Worm (Caenorhabditis elegans): ENCODE measurements around the gene fbxa-155.

fbxa-155 gene

DNA sequence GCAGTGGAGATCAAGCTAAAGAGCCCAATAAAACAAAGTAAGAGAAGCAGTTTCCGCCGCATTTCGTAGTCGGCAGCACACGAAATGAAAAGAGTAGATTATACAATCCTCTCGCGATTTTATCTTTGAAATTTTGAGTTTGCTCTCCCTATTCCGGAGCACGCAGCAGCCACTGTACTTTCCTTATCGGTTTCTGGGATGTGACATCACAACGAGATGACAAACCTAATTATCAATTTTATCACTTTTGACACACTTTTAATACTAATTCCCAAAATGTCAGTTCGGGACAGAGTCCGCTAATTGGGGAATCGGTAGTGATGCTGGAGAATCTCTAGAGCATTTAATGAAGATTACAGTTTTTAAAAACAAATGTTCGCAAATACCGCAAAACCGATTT lies 39.7 kb upstream of the fbxa-155 start, which contains the start of gene T16G12.1:
TSS of gene T16G12.1 (minus strand) at position 176 of the 400 bp plus-strand sequence.
- TF ChIP-seq elt-2 (tag; optimal IDR thresholded peaks at IDR 0.05) (peak; percentile 61), ces-1 (GFP tag; optimal IDR thresholded peaks at IDR 0.05) (no peak)

- TF ChIP-seq swsn-7 (tag; optimal IDR thresholded peaks at IDR 0.05) (no peak), F16B12.6 (tag; optimal IDR thresholded peaks at IDR 0.05) (no peak), dsc-1 (tag; optimal IDR thresholded peaks at IDR 0.05) (no peak), xbp-1 (tag; optimal IDR thresholded peaks at IDR 0.05) (no peak), blmp-1 (tag; optimal IDR thresholded peaks at IDR 0.05) (no peak), lin-39 (tag; optimal IDR thresholded peaks at IDR 0.05) (no peak), sox-4 (tag; optimal IDR thresholded peaks at IDR 0.05) (no peak), ceh-88 (GFP tag; IDR thresholded peaks at IDR 0.05) (no peak)
Measured at ce11 chrIII:10040013-10040412, 30.0 kb upstream of the fbxa-155 start, which contains the start of gene T16G12.7. T16G12.7 (minus strand) TSS chrIII:10040113.

DNA sequence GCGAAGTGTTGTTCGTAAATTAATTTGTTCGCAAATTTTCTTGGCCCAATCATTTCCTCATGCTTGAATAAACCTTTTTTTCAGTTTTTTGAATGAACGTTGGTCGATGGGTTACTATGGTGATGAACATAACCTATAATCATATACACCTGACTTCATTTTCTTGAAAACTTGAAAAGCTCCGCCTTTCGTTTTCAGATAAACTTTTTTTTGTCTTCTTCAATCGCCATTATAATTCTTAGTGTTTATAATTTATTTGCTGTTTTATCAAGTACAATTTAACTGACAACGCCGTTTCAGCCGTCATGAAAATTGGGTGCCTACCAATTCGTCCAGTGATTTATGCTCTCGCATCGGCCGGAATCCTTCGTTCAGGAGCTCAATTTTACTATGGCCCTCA lies 27.1 kb upstream of the fbxa-155 start, which contains the start of gene M04D8.7:
TSS of gene M04D8.7 (plus strand) at position 301 of the 400 bp plus-strand sequence.
- peak; percentile 12 for TF ChIP-seq nhr-71 (tag; optimal IDR thresholded peaks at IDR 0.05)
- TF ChIP-seq fkh-8 (tag; optimal IDR thresholded peaks at IDR 0.05) = peak; percentile 41
- no peak for TF ChIP-seq lin-39 (tag; optimal IDR thresholded peaks at IDR 0.05)
- TF ChIP-seq vab-15 (tag; optimal IDR thresholded peaks at IDR 0.05) = no peak

DNA sequence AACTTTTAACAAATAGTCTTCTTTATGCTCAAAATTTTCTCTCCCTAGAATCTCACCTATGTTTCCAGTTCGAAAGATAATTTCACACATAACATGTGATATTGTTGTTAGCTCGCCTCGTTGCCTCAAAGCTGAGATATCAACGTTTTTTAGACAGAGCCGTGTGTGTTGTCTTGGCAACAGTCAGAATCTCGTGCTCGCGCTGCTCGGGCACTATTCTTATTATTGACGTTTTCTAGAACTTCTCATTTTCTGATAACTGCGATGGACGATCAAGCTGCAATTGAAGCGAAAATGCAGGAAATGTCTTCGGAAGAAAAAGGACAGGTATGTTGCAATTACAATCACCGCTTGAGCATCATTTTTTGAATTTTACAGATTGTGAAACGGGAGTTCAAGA lies 25.8 kb upstream of the fbxa-155 start, which contains the start of gene xbx-3:
TSS of gene xbx-3 (plus strand) at position 163 of the 400 bp plus-strand sequence.
- TF ChIP-seq fkh-8 (tag; optimal IDR thresholded peaks at IDR 0.05) (peak; percentile 98), nhr-47 (tag; optimal IDR thresholded peaks at IDR 0.05) (peak; percentile 79), pqm-1 (tag; optimal IDR thresholded peaks at IDR 0.05) (no peak), unc-30 (tag; optimal IDR thresholded peaks at IDR 0.05) (no peak), unc-62 (GFP tag; optimal IDR thresholded peaks at IDR 0.05) (no peak), pax-3 (tag; optimal IDR thresholded peaks at IDR 0.05) (peak; percentile 29), C04F5.9 (tag; optimal IDR thresholded peaks at IDR 0.05) (no peak), nhr-85 (tag) (no peak), dsc-1 (tag; optimal IDR thresholded peaks at IDR 0.05) (peak; percentile 29), nhr-11 (tag; optimal IDR thresholded peaks at IDR 0.05) (peak; percentile 66), C16A3.4 (tag; optimal IDR thresholded peaks at IDR 0.05) (no peak), mep-1 (tag; optimal IDR thresholded peaks at IDR 0.05) (peak; percentile 20), egl-27 (tag; optimal IDR thresholded peaks at IDR 0.05) (no peak), fkh-10 (GFP tag; optimal IDR thresholded peaks at IDR 0.05) (peak; percentile 17), ztf-4 (tag; optimal IDR thresholded peaks at IDR 0.05) (peak; percentile 34), nhr-71 (tag; optimal IDR thresholded peaks at IDR 0.05) (peak; percentile 84), swsn-7 (tag; optimal IDR thresholded peaks at IDR 0.05) (peak; percentile 44), nhr-20 (tag; optimal IDR thresholded peaks at IDR 0.05) (peak; percentile 13), xbp-1 (tag; optimal IDR thresholded peaks at IDR 0.05) (peak; percentile 27), sox-4 (tag; optimal IDR thresholded peaks at IDR 0.05) (peak; percentile 84)

DNA sequence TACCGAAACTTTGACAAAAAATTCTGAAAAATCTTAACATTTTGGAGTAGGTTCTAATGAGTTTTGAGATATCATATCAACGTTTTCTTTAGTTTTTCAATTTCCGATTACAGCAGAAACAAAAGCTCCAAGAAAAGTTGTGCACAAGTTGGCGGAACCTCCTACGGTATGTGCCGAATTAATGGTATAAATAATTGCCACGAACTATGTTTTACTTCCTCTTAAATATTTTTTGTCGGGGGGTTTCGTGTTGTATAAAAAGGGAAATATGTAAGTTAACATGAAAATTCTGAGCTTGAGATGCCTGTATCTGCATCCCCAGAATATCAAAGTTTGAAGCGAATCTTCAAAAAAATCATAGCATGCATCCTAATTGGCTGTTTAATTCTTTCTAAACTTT lies 23.9 kb upstream of the fbxa-155 start, which contains the start of gene M04D8.8:
TSS of gene M04D8.8 (plus strand) at position 301 of the 400 bp plus-strand sequence.
- TF ChIP-seq snpc-4 (tag; optimal IDR thresholded peaks at IDR 0.05) = no peak
- no peak for TF ChIP-seq nhr-71 (tag; optimal IDR thresholded peaks at IDR 0.05)
- no peak for TF ChIP-seq nhr-20 (tag; optimal IDR thresholded peaks at IDR 0.05)
- TF ChIP-seq sup-37 (GFP tag; optimal IDR thresholded peaks at IDR 0.05) = no peak
- TF ChIP-seq elt-3 (tag; optimal IDR thresholded peaks at IDR 0.05) = no peak
- no peak for TF ChIP-seq nhr-19 (GFP tag; conservative IDR thresholded peaks at IDR 0.05)
- TF ChIP-seq zag-1 (tag; optimal IDR thresholded peaks at IDR 0.05) = no peak
- TF ChIP-seq alr-1 (tag; optimal IDR thresholded peaks at IDR 0.05; ENCODE audit: borderline replicate concordance) = no peak
- no peak for TF ChIP-seq ces-1 (GFP tag; optimal IDR thresholded peaks at IDR 0.05)

All from whole organism, L1 larva.